Fruit fly (Drosophila melanogaster) whole organism, prepupa: ENCODE measurements around the gene Mipp1.

Experiments used
- Blimp-1 ChIP-seq: fragments of 200-800 bp; sonication (Bioruptor generic); optimal IDR thresholded peaks from 3 replicates; lab custom pipeline; 2017; ENCODE audit warnings: missing biosample characterization, missing genetic modification characterization, mild to moderate bottlenecking, moderate library complexity, missing genetic modification reagents
- CG10631 ChIP-seq: fragments of 200-800 bp; sonication (Bioruptor generic); optimal IDR thresholded peaks from 2 replicates; lab custom pipeline; 2016; ENCODE audit warnings: missing biosample characterization, missing genetic modification characterization
- CG10669 ChIP-seq: fragments of 200-800 bp; sonication (Bioruptor generic); optimal IDR thresholded peaks from 3 replicates; lab custom pipeline; 2018; ENCODE audit warnings: missing biosample characterization, mild to moderate bottlenecking, missing genetic modification characterization, moderate library complexity
- CG11294 ChIP-seq: fragments of 200-800 bp; sonication (Bioruptor generic); IDR thresholded peaks from 2 replicates; pipeline ENCODE4 v1.3.6; 2022; ENCODE audit warnings: missing biosample characterization, missing genetic modification characterization
- CG11762 ChIP-seq: fragments of 200-800 bp; sonication (Bioruptor generic); optimal IDR thresholded peaks from 3 replicates; lab custom pipeline; 2016; ENCODE audit warnings: missing biosample characterization, missing genetic modification characterization; ENCODE audit not compliant: insufficient read depth
- CG15336 ChIP-seq: fragments of 200-800 bp; sonication (Bioruptor generic); IDR thresholded peaks from 2 replicates; pipeline ENCODE4 v1.3.6; 2022; ENCODE audit warnings: missing biosample characterization, missing genetic modification characterization
- CG1621 ChIP-seq: fragments of 200-800 bp; sonication (Bioruptor generic); optimal IDR thresholded peaks from 3 replicates; lab custom pipeline; 2018; ENCODE audit warnings: missing biosample characterization, mild to moderate bottlenecking, missing genetic modification characterization
- CG16779 ChIP-seq: fragments of 200-800 bp; sonication (Bioruptor generic); optimal IDR thresholded peaks from 3 replicates; lab custom pipeline; 2017; ENCODE audit warnings: missing biosample characterization, mild to moderate bottlenecking, missing genetic modification characterization
- CG3032 ChIP-seq: fragments of 200-800 bp; optimal IDR thresholded peaks from 2 replicates; lab custom pipeline; 2019; ENCODE audit warnings: missing biosample characterization, mild to moderate bottlenecking, missing genetic modification characterization, moderate library complexity
- CG31627 ChIP-seq: fragments of 200-800 bp; sonication (Bioruptor generic); optimal IDR thresholded peaks from 3 replicates; lab custom pipeline; 2016; ENCODE audit warnings: missing biosample characterization, missing genetic modification characterization
- CG34406 ChIP-seq: fragments of 200-800 bp; sonication (Bioruptor generic); optimal IDR thresholded peaks from 3 replicates; lab custom pipeline; 2016; ENCODE audit warnings: missing biosample characterization, missing genetic modification characterization
- CG3919 ChIP-seq: fragments of 200-800 bp; sonication (Bioruptor generic); optimal IDR thresholded peaks from 3 replicates; lab custom pipeline; 2016; ENCODE audit warnings: missing biosample characterization, missing genetic modification characterization
- CG4318 ChIP-seq: fragments of 200-800 bp; sonication (Bioruptor generic); optimal IDR thresholded peaks from 3 replicates; lab custom pipeline; 2017; ENCODE audit warnings: missing biosample characterization, mild to moderate bottlenecking, missing genetic modification characterization
- CG6163 ChIP-seq: fragments of 200-800 bp; sonication (Bioruptor generic); IDR thresholded peaks from 3 replicates; pipeline ENCODE4 v1.3.6; 2022; ENCODE audit warnings: missing biosample characterization, missing genetic modification characterization
- CG6276 ChIP-seq: fragments of 200-800 bp; sonication (Bioruptor generic); optimal IDR thresholded peaks from 2 replicates; lab custom pipeline; 2017; ENCODE audit warnings: missing biosample characterization, mild to moderate bottlenecking, missing genetic modification characterization
- CG6792 ChIP-seq: fragments of 200-800 bp; sonication (Bioruptor generic); optimal IDR thresholded peaks from 3 replicates; lab custom pipeline; 2016; ENCODE audit warnings: missing biosample characterization, missing genetic modification characterization
- CG6854 ChIP-seq: fragments of 200-800 bp; sonication (Bioruptor generic); optimal IDR thresholded peaks from 2 replicates; lab custom pipeline; 2017; ENCODE audit warnings: missing biosample characterization, mild to moderate bottlenecking, missing genetic modification characterization
- CG7368 ChIP-seq: fragments of 200-800 bp; sonication (Bioruptor generic); optimal IDR thresholded peaks from 3 replicates; lab custom pipeline; 2016; ENCODE audit warnings: missing biosample characterization, missing genetic modification characterization
- CG8119 ChIP-seq: fragments of 200-800 bp; sonication (Bioruptor generic); IDR thresholded peaks from 3 replicates; pipeline ENCODE4 v1.3.6; 2022; ENCODE audit warnings: missing biosample characterization, missing genetic modification characterization
- CG8319 ChIP-seq: fragments of 200-800 bp; sonication (Bioruptor generic); optimal IDR thresholded peaks from 3 replicates; lab custom pipeline; 2016; ENCODE audit warnings: missing biosample characterization, missing genetic modification characterization
- CG8632 ChIP-seq: fragments of 200-800 bp; sonication (Bioruptor generic); optimal IDR thresholded peaks from 3 replicates; lab custom pipeline; 2016; ENCODE audit warnings: missing biosample characterization, missing genetic modification characterization
- CG9139 ChIP-seq: fragments of 200-800 bp; sonication (Bioruptor generic); optimal IDR thresholded peaks from 3 replicates; lab custom pipeline; 2017; ENCODE audit warnings: missing biosample characterization, mild to moderate bottlenecking, missing genetic modification characterization
- Eip75B ChIP-seq: fragments of 200-800 bp; sonication (Bioruptor generic); optimal IDR thresholded peaks from 3 replicates; lab custom pipeline; 2016; ENCODE audit warnings: missing biosample characterization, missing genetic modification characterization
- Eip93F ChIP-seq: fragments of 200-800 bp; sonication (Bioruptor generic); optimal IDR thresholded peaks from 2 replicates; lab custom pipeline; 2016; ENCODE audit warnings: missing biosample characterization, mild to moderate bottlenecking, missing genetic modification characterization
- Ets21C ChIP-seq: fragments of 200-800 bp; sonication (Bioruptor generic); optimal IDR thresholded peaks from 3 replicates; lab custom pipeline; 2016; ENCODE audit warnings: missing biosample characterization, missing genetic modification characterization
- Ets96B ChIP-seq: fragments of 200-800 bp; optimal IDR thresholded peaks from 2 replicates; lab custom pipeline; 2019; ENCODE audit warnings: missing biosample characterization, mild to moderate bottlenecking, missing genetic modification characterization, moderate library complexity
- Hr39 ChIP-seq: fragments of 200-800 bp; sonication (Bioruptor generic); optimal IDR thresholded peaks from 2 replicates; lab custom pipeline; 2016; ENCODE audit warnings: missing biosample characterization, missing genetic modification characterization
- Hr4 ChIP-seq: fragments of 200-800 bp; sonication (Bioruptor generic); optimal IDR thresholded peaks from 3 replicates; lab custom pipeline; 2016; ENCODE audit warnings: missing biosample characterization, missing genetic modification characterization
- Met ChIP-seq: fragments of 200-800 bp; sonication (Bioruptor generic); optimal IDR thresholded peaks from 3 replicates; lab custom pipeline; 2016; ENCODE audit warnings: missing biosample characterization, missing genetic modification characterization
- OdsH ChIP-seq: fragments of 200-800 bp; sonication (Bioruptor generic); optimal IDR thresholded peaks from 3 replicates; lab custom pipeline; 2016; ENCODE audit warnings: missing biosample characterization, missing genetic modification characterization
- Smox ChIP-seq: fragments of 200-800 bp; sonication (Bioruptor generic); optimal IDR thresholded peaks from 3 replicates; lab custom pipeline; 2016; ENCODE audit warnings: missing biosample characterization, missing genetic modification characterization
- Sox102F ChIP-seq: fragments of 200-800 bp; sonication (Bioruptor generic); optimal IDR thresholded peaks from 2 replicates; lab custom pipeline; 2016; ENCODE audit warnings: missing biosample characterization, mild to moderate bottlenecking, missing genetic modification characterization
- Sox15 ChIP-seq: fragments of 200-800 bp; sonication (Bioruptor generic); optimal IDR thresholded peaks from 3 replicates; lab custom pipeline; 2016; ENCODE audit warnings: missing biosample characterization, missing genetic modification characterization
- achi ChIP-seq: fragments of 200-800 bp; sonication (Bioruptor generic); optimal IDR thresholded peaks from 3 replicates; lab custom pipeline; 2016; ENCODE audit warnings: missing biosample characterization, missing genetic modification characterization
- dac ChIP-seq: fragments of 200-800 bp; sonication (Bioruptor generic); optimal IDR thresholded peaks from 2 replicates; lab custom pipeline; 2017; ENCODE audit warnings: missing biosample characterization, mild to moderate bottlenecking, missing genetic modification characterization
- eg ChIP-seq: fragments of 200-800 bp; sonication (Bioruptor generic); IDR thresholded peaks from 3 replicates; pipeline ENCODE4 v1.3.6; 2022; ENCODE audit warnings: missing biosample characterization, missing genetic modification characterization
- fd59A ChIP-seq: fragments of 200-800 bp; sonication (Bioruptor generic); optimal IDR thresholded peaks from 2 replicates; lab custom pipeline; 2017; ENCODE audit warnings: missing biosample characterization, mild to moderate bottlenecking, missing genetic modification characterization, missing genetic modification reagents
- fd85E ChIP-seq: fragments of 200-800 bp; sonication (Bioruptor generic); optimal IDR thresholded peaks from 3 replicates; lab custom pipeline; 2016; ENCODE audit warnings: missing biosample characterization, missing genetic modification characterization
- fkh ChIP-seq: fragments of 200-800 bp; sonication (Bioruptor generic); optimal IDR thresholded peaks from 3 replicates; lab custom pipeline; 2017; ENCODE audit warnings: missing biosample characterization, mild to moderate bottlenecking, missing genetic modification characterization, moderate library complexity
- lz ChIP-seq: fragments of 200-800 bp; sonication (Bioruptor generic); optimal IDR thresholded peaks from 3 replicates; lab custom pipeline; 2016; ENCODE audit warnings: missing biosample characterization, missing genetic modification characterization
- pdm3 ChIP-seq: fragments of 200-800 bp; sonication (Bioruptor generic); optimal IDR thresholded peaks from 3 replicates; lab custom pipeline; 2016; ENCODE audit warnings: missing biosample characterization, missing genetic modification characterization
- salr ChIP-seq, 2 experiments: fragments of 200-800 bp; sonication (Bioruptor generic); optimal IDR thresholded peaks; 3 replicates each; lab custom pipeline; 2016 to 2018; ENCODE audit warnings: missing biosample characterization in 2 of 2, missing genetic modification characterization in 2 of 2, mild to moderate bottlenecking in 1 of 2
- spab ChIP-seq: fragments of 200-800 bp; sonication (Bioruptor generic); optimal IDR thresholded peaks from 2 replicates; lab custom pipeline; 2017; ENCODE audit warnings: missing biosample characterization, mild to moderate bottlenecking, missing genetic modification characterization, missing genetic modification reagents
- ss ChIP-seq, 2 experiments: fragments of 200-800 bp; sonication (Bioruptor generic); optimal IDR thresholded peaks; 2 replicates in 1 of 2; 3 replicates in 1 of 2; lab custom pipeline; 2017 to 2018; ENCODE audit warnings: mild to moderate bottlenecking in 2 of 2, missing biosample characterization in 2 of 2, missing genetic modification characterization in 2 of 2, moderate library complexity in 1 of 2
- topi ChIP-seq: fragments of 200-800 bp; sonication (Bioruptor generic); optimal IDR thresholded peaks from 3 replicates; lab custom pipeline; 2016; ENCODE audit warnings: missing biosample characterization, missing genetic modification characterization
- vri ChIP-seq: fragments of 200-800 bp; sonication (Bioruptor generic); optimal IDR thresholded peaks from 3 replicates; lab custom pipeline; 2016; ENCODE audit warnings: missing biosample characterization, mild to moderate bottlenecking, missing genetic modification characterization

Gene Mipp1

DNA sequence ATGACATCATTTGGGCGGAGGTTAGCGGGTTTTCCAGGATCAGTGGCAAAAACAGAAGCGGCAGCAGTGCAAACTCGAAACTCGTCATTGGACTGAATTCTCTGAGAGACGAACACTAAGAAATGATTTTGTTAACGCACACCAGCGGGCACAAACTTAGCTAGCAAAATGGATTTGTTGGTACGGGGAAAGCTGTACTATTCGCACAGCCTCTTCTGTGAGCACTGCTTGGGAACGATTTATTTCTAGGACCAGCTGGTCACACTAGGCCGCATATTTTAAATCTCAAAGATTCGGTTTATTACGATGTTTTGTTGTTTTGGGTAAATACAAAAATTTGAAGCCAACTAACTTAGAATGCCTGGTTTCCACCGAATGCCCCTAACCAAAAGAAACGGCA, 36.0 kb upstream of the Mipp1 start, which contains the start of gene CG4098 (continued):
- TF ChIP-seq CG11294 (peak; percentile 45; the same call in 1 of the 2 replicates), CG7368 (GFP tag; lab: Kevin White, UChicago) (peak; percentile 35), CG3032 (tag; lab: Kevin White, UChicago) (peak; percentile 53), fd59A (GFP tag; lab: Kevin White, UChicago) (no peak), CG10631 (GFP tag; lab: Kevin White, UChicago) (peak; percentile 46), CG4318 (GFP tag; lab: Kevin White, UChicago) (no peak), CG6163 (GFP tag; lab: Robert Waterston, UW) (peak; percentile 78), dac (GFP tag; lab: Kevin White, UChicago) (peak; percentile 38), CG31627 (peak; percentile 60), Ets21C (GFP tag; lab: Kevin White, UChicago) (peak; percentile 14), pdm3 (GFP tag; lab: Kevin White, UChicago) (peak; percentile 73), OdsH (GFP tag; lab: Kevin White, UChicago) (peak; percentile 69), CG1621 (peak; percentile 58), CG34406 (peak; percentile 25), CG11762 (GFP tag; lab: Kevin White, UChicago) (peak; percentile 15), lz (GFP tag; lab: Kevin White, UChicago) (peak; percentile 59), CG6854 (GFP tag; lab: Kevin White, UChicago) (no peak), CG3919 (GFP tag; lab: Kevin White, UChicago) (peak; percentile 81), salr (GFP tag; optimal IDR thresholded peaks at IDR 0.05; lab: Kevin White, UChicago) (peak in 1 of 2 experiments; percentile 10), CG9139 (GFP tag; lab: Kevin White, UChicago) (no peak), vri (GFP tag; lab: Kevin White, UChicago) (peak; percentile 23), CG6276 (GFP tag; lab: Kevin White, UChicago) (no peak), Blimp-1 (no peak), Hr39 (GFP tag; lab: Kevin White, UChicago) (peak; percentile 70), CG8632 (GFP tag; lab: Kevin White, UChicago) (peak; percentile 22)
- TF ChIP-seq, all 60 proteins: peak for 45

DNA sequence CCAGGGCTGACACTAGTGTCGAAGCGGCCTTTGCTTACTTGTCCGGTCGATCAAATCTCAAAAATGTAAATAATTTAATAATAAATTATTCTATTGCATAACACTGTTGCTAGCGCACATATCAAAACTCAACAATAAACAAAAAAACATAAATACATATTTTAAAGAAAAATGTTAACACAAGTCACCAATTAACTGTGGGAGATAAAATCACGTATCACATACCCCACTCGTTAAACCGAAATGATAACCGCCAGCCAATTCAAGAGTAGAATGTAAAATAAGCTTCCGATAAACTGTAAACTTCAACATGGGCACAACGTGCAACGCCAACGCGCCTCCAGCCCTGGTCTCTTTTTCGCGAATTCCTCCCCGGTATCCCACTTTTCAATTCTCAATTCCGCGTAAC, 29.6 kb upstream of the Mipp1 start, which contains the start of gene Arts:
Gene Arts (plus strand): TSS at position 116 of the 409 bp plus-strand sequence.
- TF ChIP-seq CG6276 (GFP tag; lab: Kevin White, UChicago) (no peak), Ets96B (tag; lab: Kevin White, UChicago) (peak; percentile 13), CG8632 (GFP tag; lab: Kevin White, UChicago) (no peak), CG15336 (GFP tag; lab: Robert Waterston, UW) (no peak), CG11762 (GFP tag; lab: Kevin White, UChicago) (no peak), Smox (peak; percentile 0), CG1621 (no peak), fd85E (GFP tag; lab: Kevin White, UChicago) (no peak), Hr4 (GFP tag; lab: Kevin White, UChicago) (peak; percentile 30), Sox15 (no peak), CG9139 (GFP tag; lab: Kevin White, UChicago) (no peak), CG34406 (peak; percentile 7), CG8119 (GFP tag; lab: Robert Waterston, UW) (no peak), CG31627 (peak; percentile 26), Blimp-1 (no peak), CG6163 (GFP tag; lab: Robert Waterston, UW) (no peak), fkh (GFP tag; lab: Kevin White, UChicago) (peak; percentile 34), Eip75B (no peak), CG7368 (GFP tag; lab: Kevin White, UChicago) (no peak), CG4318 (GFP tag; lab: Kevin White, UChicago) (no peak), CG11294 (no peak), CG10669 (GFP tag; lab: Kevin White, UChicago) (no peak), Ets21C (GFP tag; lab: Kevin White, UChicago) (no peak), eg (GFP tag; lab: Robert Waterston, UW) (no peak), ss (GFP tag; optimal IDR thresholded peaks at IDR 0.05; lab: Kevin White, UChicago) (peak in 1 of 2 experiments; percentile 49), CG3032 (tag; lab: Kevin White, UChicago) (peak; percentile 40), dac (GFP tag; lab: Kevin White, UChicago) (no peak), Sox102F (GFP tag; lab: Kevin White, UChicago) (no peak), fd59A (GFP tag; lab: Kevin White, UChicago) (no peak), CG6792 (peak; percentile 17), achi (peak; percentile 38), lz (GFP tag; lab: Kevin White, UChicago) (peak; percentile 13), Eip93F (GFP tag; lab: Kevin White, UChicago) (peak; percentile 34), CG16779 (tag; lab: Kevin White, UChicago) (no peak), Met (peak; percentile 25), topi (GFP tag; lab: Kevin White, UChicago) (peak; percentile 18), CG3919 (GFP tag; lab: Kevin White, UChicago) (peak; percentile 31), CG8319 (GFP tag; lab: Kevin White, UChicago) (no peak), spab (no peak)
